Fruit fly (Drosophila melanogaster) Kc167 (cell line): ENCODE data around the gene CG1387.

Experiments
- Myc ChIP-seq: fragments of >200 bp; optimal IDR thresholded peaks from 2 replicates; lab custom pipeline; 2017; ENCODE audit warnings: missing external identifiers
- Sin3A ChIP-seq: fragments of >200 bp; optimal IDR thresholded peaks from 2 replicates; lab custom pipeline; 2018; ENCODE audit warnings: missing external identifiers
- h ChIP-seq: fragments of >200 bp; optimal IDR thresholded peaks from 3 replicates; lab custom pipeline; 2018; ENCODE audit warnings: missing external identifiers
- insv ChIP-seq: fragments of >200 bp; optimal IDR thresholded peaks from 3 replicates; lab custom pipeline; 2018; ENCODE audit warnings: missing external identifiers
- psq ChIP-seq: fragments of >200 bp; optimal IDR thresholded peaks from 2 replicates; lab custom pipeline; 2017; ENCODE audit warnings: missing external identifiers
- ttk ChIP-seq: sonication (Bioruptor generic); optimal IDR thresholded peaks from 2 replicates; lab custom pipeline; 2017; ENCODE audit warnings: missing external identifiers

CG1387 gene

DNA sequence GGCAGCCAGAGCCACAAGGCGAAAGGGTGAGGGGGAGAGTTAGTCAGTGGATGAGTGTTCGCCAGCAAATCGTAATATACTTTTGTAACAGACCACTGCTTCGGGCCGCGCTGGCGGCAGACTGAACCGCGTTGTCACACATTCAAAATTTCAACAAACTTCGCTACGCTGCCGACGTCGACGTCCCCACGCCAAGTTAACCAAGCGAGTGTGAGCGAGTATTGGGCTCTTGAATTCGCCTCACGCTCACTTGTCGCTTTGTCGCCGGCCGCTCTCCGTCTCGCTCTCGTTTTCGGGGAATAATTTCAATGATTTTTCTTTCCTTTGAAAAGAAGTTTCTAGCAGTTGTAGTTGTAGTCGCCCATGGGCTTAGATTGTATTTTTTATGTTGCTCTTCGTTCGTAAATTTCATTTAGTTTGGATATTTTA lies 26.0 kb downstream of the CG1387 start, which contains the start of gene lawc:
Gene lawc (minus strand): TSS at position 127 of the 429 bp plus-strand sequence.
- no peak for TF ChIP-seq psq
- TF ChIP-seq h (lab: Kevin White, UChicago): no peak
- no peak for TF ChIP-seq Myc
- TF ChIP-seq Sin3A: no peak
- no peak for TF ChIP-seq ttk (lab: Kevin White, UChicago)
- no peak for TF ChIP-seq insv (lab: Kevin White, UChicago)

DNA sequence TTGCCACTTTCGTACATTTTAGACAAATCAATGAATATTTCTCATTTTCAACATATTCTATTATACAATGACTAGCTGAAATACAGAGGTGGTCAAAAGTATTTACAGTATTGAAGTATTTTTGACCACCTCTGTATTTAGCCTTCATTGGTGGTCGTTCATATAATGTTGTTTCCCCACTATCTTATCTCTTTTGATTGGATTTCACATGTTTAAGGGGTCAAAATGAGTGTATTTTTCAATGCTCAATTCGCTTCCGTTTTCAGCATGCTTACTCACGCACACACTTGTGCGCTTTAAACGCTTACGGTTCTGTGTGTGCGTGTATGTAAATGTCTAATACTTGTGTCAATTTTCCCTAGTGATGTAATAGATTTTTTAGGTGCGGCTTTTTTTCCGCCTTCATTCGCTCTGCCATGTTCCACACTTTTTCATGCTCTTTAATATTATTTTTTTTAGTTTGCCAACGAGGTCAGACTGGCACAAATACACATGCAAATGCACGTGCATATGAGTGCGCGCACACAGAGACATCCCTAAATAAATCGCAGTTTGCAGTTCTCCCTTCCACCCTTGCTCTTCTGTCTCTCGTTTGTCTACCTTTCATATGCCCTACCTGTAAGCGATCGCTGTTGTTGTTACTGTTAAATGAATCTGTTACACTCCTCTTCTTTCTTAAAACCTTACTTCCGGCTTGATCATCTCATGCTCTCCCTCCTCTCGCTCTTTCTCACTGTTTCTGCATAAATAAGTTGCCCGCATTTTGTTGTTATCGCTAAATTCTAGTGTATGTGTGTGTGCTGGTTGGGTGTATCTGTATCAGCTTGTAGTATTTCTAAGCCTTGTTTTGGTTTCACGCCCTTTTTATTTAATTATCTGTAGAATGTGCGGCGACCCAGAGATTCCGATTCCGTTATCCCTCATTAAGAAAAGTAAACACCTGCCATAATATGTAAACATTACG lies 26.9 kb downstream of the CG1387 start:
- TF ChIP-seq ttk (lab: Kevin White, UChicago) (no peak), Sin3A (no peak), psq (no peak), insv (lab: Kevin White, UChicago) (no peak), Myc (no peak), h (lab: Kevin White, UChicago) (no peak)

DNA sequence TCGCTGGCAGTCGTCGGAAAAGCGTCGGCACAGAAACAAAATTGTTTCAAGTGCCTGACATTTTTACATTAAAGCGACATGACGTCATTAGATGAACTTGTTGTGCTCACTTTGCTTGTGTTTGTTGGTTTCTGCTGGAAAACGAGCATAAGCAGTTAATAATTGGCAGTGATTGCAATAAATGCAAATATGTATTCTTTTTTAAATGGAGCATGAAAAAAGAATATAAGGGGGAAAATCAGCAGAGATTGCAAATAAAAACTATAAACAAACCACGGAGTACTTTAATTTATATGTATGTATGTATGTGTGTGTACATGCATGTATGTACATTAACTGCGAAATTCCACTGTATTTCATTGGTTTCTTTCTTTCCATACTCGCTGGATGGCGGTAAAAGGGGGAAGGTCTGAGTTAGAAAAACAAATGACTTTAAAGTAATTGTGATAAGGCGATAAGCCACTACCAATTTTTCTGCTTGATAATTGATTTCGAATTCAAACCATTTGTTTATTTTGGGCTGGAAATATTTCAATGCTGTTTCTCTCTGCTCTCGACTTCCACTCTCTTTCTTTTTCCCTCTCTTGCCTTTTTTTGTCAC lies 28.0 kb downstream of the CG1387 start:
- no peak for TF ChIP-seq psq
- no peak for TF ChIP-seq ttk (lab: Kevin White, UChicago)
- no peak for TF ChIP-seq Sin3A
- TF ChIP-seq Myc: no peak

DNA sequence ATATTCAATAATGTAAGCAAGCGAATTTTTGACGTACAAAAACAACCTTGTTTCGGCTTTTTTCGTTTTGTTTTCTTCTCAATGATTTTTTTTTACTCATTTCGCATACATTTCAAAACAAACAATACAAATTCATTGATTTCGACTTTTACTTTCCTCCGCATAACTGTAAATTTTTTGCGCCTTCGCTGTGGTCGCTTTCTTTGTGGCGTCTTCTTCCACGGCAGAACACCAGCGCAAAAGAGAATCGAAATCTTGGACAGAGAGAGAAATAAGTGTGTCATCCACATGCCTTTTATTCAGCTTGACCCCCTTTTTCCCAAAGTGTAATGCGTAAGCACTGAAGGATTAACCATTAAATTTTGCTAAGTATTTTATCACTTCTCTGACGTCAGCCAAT lies 28.8 kb downstream of the CG1387 start:
- TF ChIP-seq Myc: no peak
- no peak for TF ChIP-seq Sin3A
- TF ChIP-seq psq: no peak
- TF ChIP-seq h (lab: Kevin White, UChicago): no peak
- TF ChIP-seq ttk (lab: Kevin White, UChicago): no peak
- no peak for TF ChIP-seq insv (lab: Kevin White, UChicago)

DNA sequence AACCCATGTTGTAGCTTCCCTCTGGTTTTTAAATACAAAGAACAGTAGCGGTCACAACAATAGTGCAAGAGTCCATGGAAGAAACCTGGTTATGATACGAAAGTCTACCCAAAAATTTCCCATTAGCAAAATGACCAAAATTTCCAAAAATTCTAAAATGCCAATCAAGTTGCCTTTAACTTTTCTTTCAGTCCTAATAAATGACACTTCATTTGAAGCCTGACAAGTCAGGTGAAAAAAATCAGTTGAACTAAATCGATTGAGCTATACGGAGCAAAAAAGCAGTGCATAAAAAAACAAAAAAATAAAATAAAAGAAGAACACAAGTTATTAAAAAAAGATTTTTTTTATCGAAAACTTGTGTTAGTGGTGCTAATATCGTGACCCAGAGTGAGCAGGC lies 30.0 kb downstream of the CG1387 start:
- TF ChIP-seq Myc (no peak), insv (lab: Kevin White, UChicago) (no peak)

DNA sequence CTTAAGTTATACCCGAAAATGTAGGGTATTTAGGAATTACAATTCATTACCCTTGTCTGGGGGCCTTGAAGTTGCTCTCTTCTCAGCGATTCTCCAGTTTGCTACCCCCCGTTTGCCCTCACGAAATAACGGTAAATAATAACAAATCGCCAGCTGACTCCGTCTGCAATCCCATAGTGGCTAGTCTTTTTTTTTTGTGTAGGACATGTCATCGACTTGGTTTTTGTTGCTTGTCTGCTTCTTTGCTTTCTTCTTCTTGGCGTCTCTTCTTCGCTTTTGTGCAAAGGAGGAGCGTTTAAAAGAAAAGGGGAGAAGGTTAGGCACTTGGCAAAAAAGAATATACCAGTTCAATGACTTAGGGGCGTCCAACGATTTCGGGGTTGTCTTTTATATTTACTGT lies 30.6 kb downstream of the CG1387 start:
- TF ChIP-seq ttk (lab: Kevin White, UChicago): no peak
- no peak for TF ChIP-seq Myc
- TF ChIP-seq h (lab: Kevin White, UChicago): no peak
- TF ChIP-seq insv (lab: Kevin White, UChicago): no peak
- no peak for TF ChIP-seq psq
- TF ChIP-seq Sin3A: no peak

DNA sequence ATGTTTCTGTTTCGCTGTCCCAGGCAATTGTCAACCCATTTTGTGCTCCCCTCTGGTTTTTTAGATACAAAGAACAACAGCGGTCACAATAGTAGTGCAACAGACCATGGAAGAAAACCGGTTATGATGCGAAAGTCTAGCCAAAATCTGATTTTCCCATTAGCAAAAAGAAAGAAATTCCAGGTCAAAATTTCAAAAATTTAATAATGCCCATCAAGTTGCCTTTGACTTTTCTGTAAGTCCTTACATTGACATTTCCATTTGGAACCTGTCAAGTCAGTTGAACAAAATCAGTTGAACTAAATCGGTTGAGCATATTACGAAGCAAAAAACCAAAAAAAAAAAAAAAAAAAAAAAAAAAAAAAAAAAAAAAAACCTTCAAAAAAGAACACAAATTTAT lies 31.4 kb downstream of the CG1387 start:
- TF ChIP-seq ttk (lab: Kevin White, UChicago) (no peak), psq (no peak), insv (lab: Kevin White, UChicago) (no peak), h (lab: Kevin White, UChicago) (no peak), Myc (no peak), Sin3A (no peak)

DNA sequence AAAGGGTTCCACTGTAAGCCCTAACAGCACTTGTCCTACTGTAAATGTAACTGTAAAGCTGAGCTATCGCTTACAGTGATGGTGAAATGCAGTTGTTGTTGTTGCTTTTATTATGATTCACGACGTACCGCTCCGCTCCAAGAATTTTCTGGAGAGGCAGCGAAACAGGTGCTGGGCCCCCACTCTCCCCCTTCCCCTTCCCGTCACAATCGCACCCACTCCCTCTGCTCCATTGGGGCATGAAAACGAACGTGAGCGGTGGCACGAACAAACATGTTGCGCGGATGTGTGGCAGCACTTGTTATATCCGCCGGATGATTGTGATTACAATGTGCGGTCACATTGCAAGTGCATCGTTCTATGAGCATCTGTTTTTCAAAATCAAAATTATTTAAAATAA lies 34.0 kb downstream of the CG1387 start:
- TF ChIP-seq h (lab: Kevin White, UChicago) (no peak), ttk (lab: Kevin White, UChicago) (no peak), Myc (no peak), psq (no peak), Sin3A (no peak), insv (lab: Kevin White, UChicago) (no peak)

DNA sequence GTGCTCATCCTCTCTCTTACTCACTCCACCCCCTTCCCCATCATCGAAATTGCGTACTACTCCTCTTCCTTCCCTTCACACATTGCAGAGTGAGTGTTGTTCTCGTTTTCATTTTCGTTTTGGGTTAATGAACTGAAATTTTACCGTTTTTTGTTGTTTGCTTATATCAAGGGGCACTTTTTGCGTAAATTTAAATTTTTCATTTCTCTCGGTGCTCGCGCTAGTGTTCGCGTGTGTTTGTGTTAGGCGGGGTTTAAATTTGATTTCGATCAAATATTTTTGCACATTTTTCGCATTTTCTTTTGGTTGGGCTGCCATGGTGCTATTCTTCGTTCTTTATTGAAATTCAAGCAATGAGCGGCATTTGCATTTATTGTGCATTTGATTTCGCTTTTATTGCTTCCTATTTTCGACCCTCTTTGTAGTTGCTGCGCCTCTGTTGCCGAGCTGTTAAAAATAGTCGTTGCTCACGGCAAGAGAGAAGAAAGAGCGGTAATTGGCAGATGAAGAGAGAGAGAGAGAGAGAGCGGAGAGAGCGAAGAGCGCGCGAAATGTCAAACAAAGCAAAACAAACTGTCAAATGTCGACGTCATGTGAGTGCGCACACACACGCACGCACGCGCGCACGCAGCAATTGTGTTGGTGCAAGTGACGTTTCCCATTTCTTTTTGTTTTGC lies 35.3 kb downstream of the CG1387 start:
- no peak for TF ChIP-seq ttk (lab: Kevin White, UChicago)
- TF ChIP-seq Sin3A: no peak
- no peak for TF ChIP-seq h (lab: Kevin White, UChicago)
- no peak for TF ChIP-seq psq

DNA sequence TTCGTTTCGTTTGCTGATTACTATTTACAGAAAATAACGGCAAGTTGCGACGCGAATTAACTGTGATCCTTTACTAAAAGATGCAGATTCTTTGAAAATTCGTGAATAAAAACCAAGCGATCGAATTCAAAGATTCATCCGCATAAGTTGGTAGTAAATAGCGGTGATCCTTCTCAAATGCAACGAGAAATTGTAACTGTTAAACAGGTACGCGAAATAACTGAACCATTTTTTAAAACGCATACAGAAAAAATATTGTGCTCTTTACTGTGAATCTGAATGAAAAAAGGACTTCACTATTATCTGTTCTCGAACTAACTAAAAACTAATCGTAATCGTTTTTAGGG lies 35.8 kb downstream of the CG1387 start:
- TF ChIP-seq insv (lab: Kevin White, UChicago) (no peak), h (lab: Kevin White, UChicago) (no peak), psq (no peak)

DNA sequence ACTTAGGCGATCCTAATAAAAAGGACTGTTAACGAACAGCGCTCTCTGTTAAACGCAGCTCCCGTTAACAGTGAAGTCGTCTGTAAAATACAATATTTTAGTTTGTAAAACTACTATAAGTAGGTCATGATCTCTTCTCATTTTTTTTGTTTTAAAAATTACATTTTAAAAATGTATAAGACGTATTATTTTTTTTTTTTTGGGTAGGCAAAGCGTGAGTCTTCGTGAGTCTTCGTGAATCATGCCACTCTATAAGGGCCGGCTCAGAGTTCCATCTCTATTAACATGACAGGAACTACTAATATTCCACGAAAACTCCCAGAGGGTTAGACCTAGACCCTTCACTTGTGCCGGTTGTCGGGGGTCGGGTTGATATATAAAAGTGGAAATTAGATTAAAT lies 37.1 kb downstream of the CG1387 start:
- TF ChIP-seq psq (no peak), insv (lab: Kevin White, UChicago) (no peak), Myc (no peak), h (lab: Kevin White, UChicago) (no peak), ttk (lab: Kevin White, UChicago) (no peak), Sin3A (no peak)

DNA sequence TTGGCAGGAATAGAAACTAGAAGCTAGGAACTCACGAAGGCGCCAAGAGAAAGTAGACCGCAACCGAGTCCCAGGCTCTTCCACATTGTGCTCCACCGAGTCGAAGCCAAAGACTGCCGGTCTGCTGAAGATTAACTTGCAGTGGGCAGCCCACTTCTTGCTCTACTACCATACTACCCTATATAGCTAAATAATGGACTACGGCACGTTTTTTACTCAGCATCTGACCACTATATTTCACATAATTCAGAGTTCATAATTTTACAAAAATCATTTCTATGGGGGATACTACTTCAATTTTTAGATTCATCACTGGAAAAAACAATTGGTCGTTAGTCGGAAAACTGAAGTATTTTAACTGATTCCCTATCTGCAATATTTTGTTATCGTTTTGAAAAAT lies 48.1 kb downstream of the CG1387 start, which contains the start of gene CG32712:
Gene CG32712 (minus strand): TSS at position 101 of the 400 bp plus-strand sequence.
- TF ChIP-seq psq: no peak
- TF ChIP-seq Sin3A: no peak
- no peak for TF ChIP-seq h (lab: Kevin White, UChicago)
- TF ChIP-seq ttk (lab: Kevin White, UChicago): no peak
- no peak for TF ChIP-seq Myc
- no peak for TF ChIP-seq insv (lab: Kevin White, UChicago)
